Fruit fly (Drosophila melanogaster): ENCODE measurements around the gene GCS1.

The GCS1 gene

DNA sequence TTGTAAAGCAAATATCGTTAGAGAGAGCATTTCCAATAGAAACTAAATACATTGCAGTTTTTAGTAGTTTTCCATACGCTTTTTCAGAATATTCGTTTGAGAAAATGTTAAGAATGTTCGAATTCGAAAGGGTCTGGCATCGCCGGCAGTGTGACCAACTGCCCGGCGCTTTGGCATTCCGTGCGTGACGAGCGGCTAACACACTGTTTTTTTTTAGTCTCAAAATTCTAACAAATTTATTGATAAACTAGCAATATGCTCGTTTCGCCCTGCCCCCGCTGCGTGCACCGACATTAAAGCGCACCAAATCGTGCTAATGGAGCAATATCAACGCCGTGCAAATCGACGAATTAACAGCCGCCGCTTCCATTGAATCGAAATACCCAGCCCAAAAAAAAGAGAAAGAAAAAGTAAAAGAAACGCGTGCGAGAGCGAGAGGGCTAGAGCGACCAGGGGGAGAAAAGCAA lies 7.9 kb upstream of the GCS1 start, which contains the start of gene dsh (continued):
- TF ChIP-seq scrt (GFP tag; optimal IDR thresholded peaks at IDR 0.05) = no peak
- no peak for TF ChIP-seq CG9876 (GFP tag; optimal IDR thresholded peaks at IDR 0.05)
- no peak for TF ChIP-seq CG4854 (GFP tag; optimal IDR thresholded peaks at IDR 0.05)
- no peak for TF ChIP-seq sisA (GFP tag; IDR thresholded peaks at IDR 0.05)
- no peak for TF ChIP-seq Atf3 (GFP tag; optimal IDR thresholded peaks at IDR 0.05)
- TF ChIP-seq CG2678 (tag; optimal IDR thresholded peaks at IDR 0.05) = no peak
- peak; percentile 3 for TF ChIP-seq phol (tag; optimal IDR thresholded peaks at IDR 0.05)
- no peak for TF ChIP-seq dm (GFP tag; optimal IDR thresholded peaks at IDR 0.05)
- peak in 1 of 2 experiments; percentile 27 for TF ChIP-seq Pdp1 (GFP tag; optimal IDR thresholded peaks at IDR 0.05)
- TF ChIP-seq klu (GFP tag; IDR thresholded peaks at IDR 0.05) = no peak
- TF ChIP-seq tin (GFP tag; optimal IDR thresholded peaks at IDR 0.05) = no peak
- TF ChIP-seq gem (tag; optimal IDR thresholded peaks at IDR 0.05) = no peak
- peak; percentile 44; the same call in 1 of the 2 replicates for TF ChIP-seq Bgb (GFP tag; IDR thresholded peaks at IDR 0.05; ENCODE audit: partially characterized antibody)
- peak; percentile 53 for TF ChIP-seq nmo (GFP tag; optimal IDR thresholded peaks at IDR 0.05)
- no peak for TF ChIP-seq CG18262 (tag; optimal IDR thresholded peaks at IDR 0.05)
- no peak for TF ChIP-seq sug (tag; optimal IDR thresholded peaks at IDR 0.05)
- no peak for TF ChIP-seq CG4282 (GFP tag; optimal IDR thresholded peaks at IDR 0.05)
- TF ChIP-seq CG7987 (GFP tag; optimal IDR thresholded peaks at IDR 0.05) = no peak
- peak; percentile 60 for TF ChIP-seq Dp (GFP tag; optimal IDR thresholded peaks at IDR 0.05)
- TF ChIP-seq CG11085 (GFP tag; IDR thresholded peaks at IDR 0.05) = no peak
- TF ChIP-seq Vsx1 (GFP tag; optimal IDR thresholded peaks at IDR 0.05) = no peak
- TF ChIP-seq bcd (GFP tag; optimal IDR thresholded peaks at IDR 0.05) = no peak
- no peak for TF ChIP-seq bab2 (GFP tag; optimal IDR thresholded peaks at IDR 0.05)
- TF ChIP-seq Adf1 (GFP tag; IDR thresholded peaks at IDR 0.05) = no peak
- no peak for TF ChIP-seq HHEX (GFP tag; optimal IDR thresholded peaks at IDR 0.05)

DNA sequence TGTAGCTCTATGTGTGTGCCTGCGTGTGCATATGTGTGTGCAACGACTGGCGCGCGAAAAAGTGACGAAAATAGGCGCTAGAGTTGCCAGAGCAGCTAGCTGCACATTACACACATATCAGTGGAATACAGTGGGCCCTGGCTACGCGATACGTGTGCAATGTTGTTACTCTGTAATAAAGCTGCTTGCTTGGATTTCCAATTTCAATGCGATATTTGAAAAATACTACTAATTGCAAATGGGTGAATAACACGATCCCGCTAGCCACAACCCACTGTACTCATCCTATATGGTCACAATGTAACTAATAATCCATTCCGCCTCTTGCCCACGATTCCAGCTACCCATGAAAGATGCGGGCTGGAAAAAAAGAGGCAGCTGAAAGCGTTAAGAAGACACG lies 3.5 kb upstream of the GCS1 start:
- TF ChIP-seq ERR (GFP tag; optimal IDR thresholded peaks at IDR 0.05) (peak; percentile 92), sens-2 (GFP tag; IDR thresholded peaks at IDR 0.05) (peak; percentile 93), ATbp (GFP tag; optimal IDR thresholded peaks at IDR 0.05) (peak; percentile 93), CG12155 (GFP tag; optimal IDR thresholded peaks at IDR 0.05) (peak; percentile 88), Lim3 (GFP tag; IDR thresholded peaks at IDR 0.05) (peak; percentile 89), sima (GFP tag; optimal IDR thresholded peaks at IDR 0.05) (peak; percentile 81), slp2 (GFP tag; optimal IDR thresholded peaks at IDR 0.05) (peak; percentile 85), CG8944 (GFP tag; optimal IDR thresholded peaks at IDR 0.05) (peak; percentile 92), dmrt99B (tag; optimal IDR thresholded peaks at IDR 0.05) (peak; percentile 95), Med (GFP tag) (peak; percentile 99), CG6854 (GFP tag; optimal IDR thresholded peaks at IDR 0.05) (peak; percentile 82), CG1832 (GFP tag; optimal IDR thresholded peaks at IDR 0.05) (no peak), PHDP (tag; optimal IDR thresholded peaks at IDR 0.05) (peak; percentile 91), CG9215 (GFP tag; IDR thresholded peaks at IDR 0.05) (peak; percentile 87), CG30020 (tag; optimal IDR thresholded peaks at IDR 0.05) (peak; percentile 50), CG12942 (GFP tag; optimal IDR thresholded peaks at IDR 0.05) (peak; percentile 83), aop (GFP tag; IDR thresholded peaks at IDR 0.05) (peak; percentile 86), sr (GFP tag; IDR thresholded peaks at IDR 0.05) (peak; percentile 87), Bgb (GFP tag; IDR thresholded peaks at IDR 0.05; ENCODE audit: partially characterized antibody) (no peak), sisA (GFP tag; IDR thresholded peaks at IDR 0.05) (peak; percentile 97), Eip74EF (GFP tag; optimal IDR thresholded peaks at IDR 0.05) (peak in 1 of 2 experiments; percentile 81), CG10147 (GFP tag; optimal IDR thresholded peaks at IDR 0.05) (peak; percentile 80), tna (GFP tag; IDR thresholded peaks at IDR 0.05; ENCODE audit: partially characterized antibody) (0 out of 2 replicates have a peak, but pooled peaks have one; percentile 16), CG8924 (tag; optimal IDR thresholded peaks at IDR 0.05) (peak; percentile 88), Sin3A (optimal IDR thresholded peaks at IDR 0.05) (no peak), eyg (GFP tag; optimal IDR thresholded peaks at IDR 0.05) (peak; percentile 90), gt (GFP tag; IDR thresholded peaks at IDR 0.05) (peak; percentile 87), dm (GFP tag; optimal IDR thresholded peaks at IDR 0.05) (peak; percentile 84), NC2α (GFP tag; optimal IDR thresholded peaks at IDR 0.05) (peak; percentile 84)
